Fruit fly (Drosophila melanogaster): ENCODE data around the gene CG15386.
A peak's percentile ranks its signal among the peaks of the same experiment; 100 is the strongest.

CG15386 gene

dm6 chr2L:2197475-2198118, 19.4 kb downstream of the CG15386 start, which contains the start of gene COX7AL2 (continued):
- TF ChIP-seq pan (optimal IDR thresholded peaks at IDR 0.05), result no peak
- TF ChIP-seq pan (GFP tag; optimal IDR thresholded peaks at IDR 0.05 in 1 of 2, IDR thresholded peaks at IDR 0.05 in 1 of 2), result no peak
- no peak for TF ChIP-seq YL-1 (GFP tag; optimal IDR thresholded peaks at IDR 0.05)
- TF ChIP-seq CG4424 (GFP tag; optimal IDR thresholded peaks at IDR 0.05), result peak; percentile 37
- TF ChIP-seq CG30403 (GFP tag; optimal IDR thresholded peaks at IDR 0.05), result peak; percentile 39
- no peak for TF ChIP-seq CG5245 (GFP tag; optimal IDR thresholded peaks at IDR 0.05)
- TF ChIP-seq Eip74EF (GFP tag; optimal IDR thresholded peaks at IDR 0.05), result no peak
- TF ChIP-seq bigmax (GFP tag; optimal IDR thresholded peaks at IDR 0.05), result no peak
- TF ChIP-seq CG14860 (GFP tag; IDR thresholded peaks at IDR 0.05; ENCODE audit: partially characterized antibody), result no peak
- no peak for TF ChIP-seq CG7372 (GFP tag; IDR thresholded peaks at IDR 0.05)
- TF ChIP-seq Vsx1 (GFP tag; optimal IDR thresholded peaks at IDR 0.05), result peak; percentile 91
- TF ChIP-seq CG7357 (GFP tag; IDR thresholded peaks at IDR 0.05), result 0 out of 3 replicates have a peak, but pooled peaks have one; percentile 11
- no peak for TF ChIP-seq stc (GFP tag; IDR thresholded peaks at IDR 0.05)
- TF ChIP-seq ewg (GFP tag; optimal IDR thresholded peaks at IDR 0.05), result peak; percentile 20
- TF ChIP-seq Ets97D (GFP tag; optimal IDR thresholded peaks at IDR 0.05), result no peak
- TF ChIP-seq CG13894 (tag; optimal IDR thresholded peaks at IDR 0.05), result no peak
- TF ChIP-seq peb (GFP tag; IDR thresholded peaks at IDR 0.05), result no peak
- TF ChIP-seq knrl (GFP tag; IDR thresholded peaks at IDR 0.05; ENCODE audit: partially characterized antibody), result no peak
- no peak for TF ChIP-seq CG10543 (GFP tag; optimal IDR thresholded peaks at IDR 0.05)
- TF ChIP-seq CG1233 (GFP tag; optimal IDR thresholded peaks at IDR 0.05), result peak; percentile 7
- no peak for TF ChIP-seq pros (GFP tag; optimal IDR thresholded peaks at IDR 0.05)
- TF ChIP-seq CG11504 (tag; optimal IDR thresholded peaks at IDR 0.05), result peak; percentile 26
- TF ChIP-seq CG2202 (tag; optimal IDR thresholded peaks at IDR 0.05), result no peak
- no peak for TF ChIP-seq Dll (GFP tag; IDR thresholded peaks at IDR 0.05; ENCODE audit: partially characterized antibody)
- TF ChIP-seq lmd (GFP tag; IDR thresholded peaks at IDR 0.05), result no peak
- TF ChIP-seq CG33557 (GFP tag; optimal IDR thresholded peaks at IDR 0.05), result no peak
- TF ChIP-seq klu (GFP tag; IDR thresholded peaks at IDR 0.05), result no peak
- no peak for TF ChIP-seq CG1529 (GFP tag; optimal IDR thresholded peaks at IDR 0.05)
- TF ChIP-seq CG17385 (GFP tag; optimal IDR thresholded peaks at IDR 0.05), result peak; percentile 95
- TF ChIP-seq emc (GFP tag; optimal IDR thresholded peaks at IDR 0.05), result no peak
- no peak for TF ChIP-seq tx (GFP tag; optimal IDR thresholded peaks at IDR 0.05)
- TF ChIP-seq pnt (GFP tag; optimal IDR thresholded peaks at IDR 0.05), result no peak
- no peak for TF ChIP-seq dati (GFP tag; IDR thresholded peaks at IDR 0.05)
- no peak for TF ChIP-seq CG8765 (GFP tag; IDR thresholded peaks at IDR 0.05)
- peak; percentile 22 for TF ChIP-seq CG10209 (GFP tag; optimal IDR thresholded peaks at IDR 0.05)
- TF ChIP-seq bcd (GFP tag; optimal IDR thresholded peaks at IDR 0.05), result peak; percentile 36
- no peak for TF ChIP-seq CG7963 (GFP tag; IDR thresholded peaks at IDR 0.05; ENCODE audit: partially characterized antibody)
- TF ChIP-seq CrebB (tag; optimal IDR thresholded peaks at IDR 0.05), result no peak
- no peak for TF ChIP-seq C15 (GFP tag; IDR thresholded peaks at IDR 0.05)
- no peak for TF ChIP-seq B-H2 (GFP tag; optimal IDR thresholded peaks at IDR 0.05)
- no peak for TF ChIP-seq CG15011 (GFP tag; optimal IDR thresholded peaks at IDR 0.05)
- no peak for TF ChIP-seq sqz (GFP tag; optimal IDR thresholded peaks at IDR 0.05)
- TF ChIP-seq CG12391 (tag; optimal IDR thresholded peaks at IDR 0.05), result no peak
- TF ChIP-seq CG10462 (GFP tag; optimal IDR thresholded peaks at IDR 0.05), result no peak
- peak; percentile 31 for TF ChIP-seq CG6765 (GFP tag; optimal IDR thresholded peaks at IDR 0.05)
- no peak for TF ChIP-seq Sox100B (GFP tag; optimal IDR thresholded peaks at IDR 0.05)
- TF ChIP-seq pita (GFP tag; optimal IDR thresholded peaks at IDR 0.05), result no peak
- TF ChIP-seq sr (GFP tag; IDR thresholded peaks at IDR 0.05), result no peak
- no peak for TF ChIP-seq yki (optimal IDR thresholded peaks at IDR 0.05)
- peak; percentile 35 for TF ChIP-seq CG10431 (GFP tag; optimal IDR thresholded peaks at IDR 0.05)
- TF ChIP-seq HmgZ (tag; optimal IDR thresholded peaks at IDR 0.05), result no peak

Measured in whole organism, embryonic.